Fruit fly (Drosophila melanogaster): ENCODE measurements around the gene Aplip1.

The Aplip1 gene

DNA sequence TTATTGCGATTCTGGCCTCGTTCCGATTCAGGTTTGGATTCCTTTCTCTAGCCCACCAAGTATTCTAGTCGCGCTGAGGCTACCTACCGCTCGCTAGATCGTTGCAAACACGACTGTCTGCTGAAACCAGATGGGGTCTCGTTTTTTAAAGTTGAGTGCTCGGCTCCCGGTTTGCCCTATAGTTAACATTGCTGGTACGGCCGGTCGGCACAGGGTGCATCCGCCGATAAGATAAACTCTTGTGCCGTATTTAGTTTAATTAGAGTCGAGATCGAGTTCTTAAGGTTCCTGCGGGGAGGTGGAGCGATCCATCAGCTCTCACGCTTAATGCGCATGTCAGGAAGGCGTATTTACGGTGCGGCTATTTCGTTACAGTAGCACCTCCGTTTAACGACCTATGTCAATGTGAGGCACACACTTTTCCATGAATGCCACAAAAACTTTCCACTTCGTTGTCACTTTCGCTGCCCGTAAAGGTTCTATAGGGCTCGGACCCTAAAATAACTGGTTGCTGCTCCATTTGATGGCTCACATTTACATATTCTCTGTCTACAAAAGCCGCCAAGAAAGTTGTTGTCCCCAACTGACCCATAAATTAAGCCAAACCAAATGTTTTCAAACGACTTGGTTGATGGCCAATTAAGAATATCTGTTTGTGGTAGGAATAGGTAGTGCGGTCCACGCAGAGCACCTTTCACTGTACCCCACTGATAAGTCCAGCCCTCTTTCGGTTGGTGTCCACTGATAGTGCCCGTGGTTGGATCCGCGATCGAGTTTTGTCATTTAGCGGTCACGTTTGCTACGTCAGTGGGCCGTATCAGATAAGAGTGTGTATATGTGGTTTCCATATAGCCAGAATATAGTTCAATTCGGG is 8.8 kb downstream of the Aplip1 start, which contains the start of gene CG9119 (continued):
- 0 out of 4 replicates have a peak, but pooled peaks have one; percentile 33 for TF ChIP-seq chinmo (GFP tag; IDR thresholded peaks at IDR 0.05; ENCODE audit: partially characterized antibody)
- TF ChIP-seq GATAe (GFP tag; conservative IDR thresholded peaks at IDR 0.05), result peak; percentile 41
- TF ChIP-seq CG6689 (GFP tag; IDR thresholded peaks at IDR 0.05), result peak; percentile 53
- TF ChIP-seq phol (tag; optimal IDR thresholded peaks at IDR 0.05), result peak; percentile 60
- no peak for TF ChIP-seq gfzf (GFP tag; optimal IDR thresholded peaks at IDR 0.05)
- TF ChIP-seq br (optimal IDR thresholded peaks at IDR 0.05), result no peak
- peak; percentile 7 for TF ChIP-seq wek (GFP tag; optimal IDR thresholded peaks at IDR 0.05)
- no peak for TF ChIP-seq so (GFP tag; IDR thresholded peaks at IDR 0.05)
- TF ChIP-seq sim (GFP tag; IDR thresholded peaks at IDR 0.05), result no peak
- TF ChIP-seq CG6791 (GFP tag; IDR thresholded peaks at IDR 0.05; ENCODE audit: partially characterized antibody), result no peak
- no peak for TF ChIP-seq cato (GFP tag; optimal IDR thresholded peaks at IDR 0.05; ENCODE audit: borderline replicate concordance)
- TF ChIP-seq Scr (GFP tag; IDR thresholded peaks at IDR 0.05; ENCODE audit: partially characterized antibody), result no peak
- TF ChIP-seq CG7987 (GFP tag; optimal IDR thresholded peaks at IDR 0.05), result peak; percentile 71
- TF ChIP-seq CG32532 (GFP tag; IDR thresholded peaks at IDR 0.05), result no peak; the same call in none of the 2 replicates
- peak; percentile 75 for TF ChIP-seq Hand (GFP tag; optimal IDR thresholded peaks at IDR 0.05)
- no peak for TF ChIP-seq ac (GFP tag; optimal IDR thresholded peaks at IDR 0.05)
- TF ChIP-seq rib (GFP tag; IDR thresholded peaks at IDR 0.05), result 0 out of 2 replicates have a peak, but pooled peaks have one; percentile 19
- TF ChIP-seq gro (GFP tag; optimal IDR thresholded peaks at IDR 0.05), result no peak
- no peak for TF ChIP-seq dm (GFP tag; optimal IDR thresholded peaks at IDR 0.05)
- no peak; the same call in 1 of the 2 replicates for TF ChIP-seq al (GFP tag; IDR thresholded peaks at IDR 0.05)
- TF ChIP-seq Rfx (GFP tag; IDR thresholded peaks at IDR 0.05), result peak; percentile 57; the same call in 1 of the 2 replicates
- TF ChIP-seq CG6765 (GFP tag; optimal IDR thresholded peaks at IDR 0.05), result peak; percentile 1
- peak; percentile 45 for TF ChIP-seq Mes4 (GFP tag; optimal IDR thresholded peaks at IDR 0.05)
- TF ChIP-seq caup (GFP tag; optimal IDR thresholded peaks at IDR 0.05; ENCODE audit: severe bottlenecking), result peak; percentile 58
- peak; percentile 66 for TF ChIP-seq CG1233 (GFP tag; optimal IDR thresholded peaks at IDR 0.05)
- peak; percentile 47 for TF ChIP-seq sqz (GFP tag; optimal IDR thresholded peaks at IDR 0.05)
- no peak for TF ChIP-seq CG10321 (GFP tag; IDR thresholded peaks at IDR 0.05)
- TF ChIP-seq corto (GFP tag; optimal IDR thresholded peaks at IDR 0.05), result no peak
- TF ChIP-seq bsh (GFP tag; optimal IDR thresholded peaks at IDR 0.05), result peak in 1 of 2 experiments; percentile 57
- peak; percentile 52 for TF ChIP-seq CG16815 (GFP tag; optimal IDR thresholded peaks at IDR 0.05)
- peak; percentile 11 for TF ChIP-seq nom (GFP tag; optimal IDR thresholded peaks at IDR 0.05)
- no peak for TF ChIP-seq dimm (GFP tag; IDR thresholded peaks at IDR 0.05)
- peak; percentile 38; the same call in 1 of the 2 replicates for TF ChIP-seq sob (GFP tag; IDR thresholded peaks at IDR 0.05)
- TF ChIP-seq croc (GFP tag; conservative IDR thresholded peaks at IDR 0.05), result no peak; the same call in 2 of the 3 replicates
- TF ChIP-seq Dbx (GFP tag; IDR thresholded peaks at IDR 0.05), result peak; percentile 55; the same call in 1 of the 3 replicates
- TF ChIP-seq zfh2 (GFP tag; optimal IDR thresholded peaks at IDR 0.05), result peak; percentile 66
- TF ChIP-seq mirr (GFP tag; optimal IDR thresholded peaks at IDR 0.05), result no peak
- peak; percentile 25 for TF ChIP-seq Kr (GFP tag; optimal IDR thresholded peaks at IDR 0.05)
- TF ChIP-seq HmgZ (tag; optimal IDR thresholded peaks at IDR 0.05), result peak; percentile 42
- TF ChIP-seq z (GFP tag; IDR thresholded peaks at IDR 0.05), result no peak
- no peak for TF ChIP-seq bbx (GFP tag; IDR thresholded peaks at IDR 0.05; ENCODE audit: partially characterized antibody)
- peak; percentile 72 for TF ChIP-seq Oli (tag; optimal IDR thresholded peaks at IDR 0.05)
- no peak for TF ChIP-seq insv (GFP tag; optimal IDR thresholded peaks at IDR 0.05)
- 0 out of 2 replicates have a peak, but pooled peaks have one; percentile 7 for TF ChIP-seq Adf1 (GFP tag; IDR thresholded peaks at IDR 0.05)
- TF ChIP-seq toy (GFP tag; IDR thresholded peaks at IDR 0.05), result no peak
- peak; percentile 56 for TF ChIP-seq D19A (tag; optimal IDR thresholded peaks at IDR 0.05)
- no peak for TF ChIP-seq Bgb (GFP tag; IDR thresholded peaks at IDR 0.05; ENCODE audit: partially characterized antibody)
- TF ChIP-seq CG10979 (tag; optimal IDR thresholded peaks at IDR 0.05), result peak; percentile 50

Measured in whole organism, embryonic.